Fruit fly (Drosophila melanogaster) whole organism, prepupa: ENCODE measurements around the gene PXo.

ENCODE experiments used
- CG6792 ChIP-seq: fragments of 200-800 bp; sonication (Bioruptor generic); optimal IDR thresholded peaks from 3 replicates; lab custom pipeline; 2016; ENCODE audit warnings: missing biosample characterization, missing genetic modification characterization
- Hr4 ChIP-seq: fragments of 200-800 bp; sonication (Bioruptor generic); optimal IDR thresholded peaks from 3 replicates; lab custom pipeline; 2016; ENCODE audit warnings: missing biosample characterization, missing genetic modification characterization
- Sox15 ChIP-seq: fragments of 200-800 bp; sonication (Bioruptor generic); optimal IDR thresholded peaks from 3 replicates; lab custom pipeline; 2016; ENCODE audit warnings: missing biosample characterization, missing genetic modification characterization
- vri ChIP-seq: fragments of 200-800 bp; sonication (Bioruptor generic); optimal IDR thresholded peaks from 3 replicates; lab custom pipeline; 2016; ENCODE audit warnings: missing biosample characterization, mild to moderate bottlenecking, missing genetic modification characterization

- TF ChIP-seq CG6792 (no peak), Hr4 (GFP tag; lab: Kevin White, UChicago) (no peak), Sox15 (no peak), vri (no peak)
Measured at dm6 chr3L:5903955-5904354, 17.2 kb downstream of the PXo start, which contains the start of gene CG32413.
